Worm (Caenorhabditis elegans): Measurements from ENCODE around the gene lgc-58.

lgc-58 gene

DNA sequence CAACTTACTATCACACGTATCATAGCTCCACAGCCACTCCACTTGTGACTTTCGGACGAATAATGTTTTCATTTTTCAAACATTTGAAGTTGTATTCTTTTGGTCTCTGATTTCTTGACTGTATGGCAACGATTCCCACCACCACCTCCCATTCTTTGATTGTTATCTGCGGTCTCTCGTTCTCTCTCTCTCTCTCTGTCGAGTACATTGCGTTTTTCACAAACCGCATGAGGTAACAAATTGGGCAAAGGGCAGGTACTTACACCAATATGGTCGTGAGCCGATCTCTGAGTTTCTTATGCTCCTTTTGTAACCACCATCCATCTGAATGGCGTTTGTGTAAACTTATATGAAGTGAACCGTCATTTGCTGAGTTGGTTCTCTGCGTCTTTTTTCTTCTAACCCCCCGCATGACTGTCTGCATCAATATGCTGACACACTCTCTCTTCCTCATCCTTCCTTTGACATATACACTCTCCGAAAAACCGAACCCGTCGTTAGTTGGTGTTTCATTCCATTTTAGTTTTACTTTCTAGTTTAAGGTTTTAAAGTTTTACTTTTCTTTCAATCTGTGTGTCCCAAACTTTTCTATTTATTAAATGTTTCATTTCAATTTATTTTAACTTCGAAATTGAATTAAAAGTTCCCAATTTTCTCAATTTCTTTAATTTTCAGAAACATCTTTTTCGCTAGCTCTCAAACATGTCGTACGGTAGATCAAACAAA, 17.6 kb upstream of the lgc-58 start, which contains the start of gene gln-1:
gln-1 (plus strand) TSS at position 676 of the 726 bp plus-strand sequence.
- TF ChIP-seq cebp-1 (GFP tag; IDR thresholded peaks at IDR 0.05) (no peak), cebp-1 (tag; optimal IDR thresholded peaks at IDR 0.05) (peak; percentile 46), ceh-91 (GFP tag; IDR thresholded peaks at IDR 0.05) (no peak), ZK185.1 (tag; optimal IDR thresholded peaks at IDR 0.05; ENCODE audit: poor library complexity, severe bottlenecking) (peak; percentile 4), nhr-90 (tag; optimal IDR thresholded peaks at IDR 0.05) (peak; percentile 35), lin-40 (tag; optimal IDR thresholded peaks at IDR 0.05) (no peak), dox-1 (GFP tag; IDR thresholded peaks at IDR 0.05) (0 out of 2 replicates have a peak, but pooled peaks have one; percentile 53), zfh-2 (GFP tag; conservative IDR thresholded peaks at IDR 0.05) (peak; percentile 34; the same call in 1 of the 2 replicates), let-607 (tag; optimal IDR thresholded peaks at IDR 0.05) (peak; percentile 16 to 34), madf-10 (tag; optimal IDR thresholded peaks at IDR 0.05) (peak; percentile 5), nhr-80 (tag; optimal IDR thresholded peaks at IDR 0.05) (peak; percentile 95), egl-18 (GFP tag; IDR thresholded peaks at IDR 0.05) (no peak), nfyb-1 (GFP tag; IDR thresholded peaks at IDR 0.05) (no peak), hmg-1.2 (GFP tag; IDR thresholded peaks at IDR 0.05) (peak; percentile 35; the same call in 1 of the 2 replicates)

DNA sequence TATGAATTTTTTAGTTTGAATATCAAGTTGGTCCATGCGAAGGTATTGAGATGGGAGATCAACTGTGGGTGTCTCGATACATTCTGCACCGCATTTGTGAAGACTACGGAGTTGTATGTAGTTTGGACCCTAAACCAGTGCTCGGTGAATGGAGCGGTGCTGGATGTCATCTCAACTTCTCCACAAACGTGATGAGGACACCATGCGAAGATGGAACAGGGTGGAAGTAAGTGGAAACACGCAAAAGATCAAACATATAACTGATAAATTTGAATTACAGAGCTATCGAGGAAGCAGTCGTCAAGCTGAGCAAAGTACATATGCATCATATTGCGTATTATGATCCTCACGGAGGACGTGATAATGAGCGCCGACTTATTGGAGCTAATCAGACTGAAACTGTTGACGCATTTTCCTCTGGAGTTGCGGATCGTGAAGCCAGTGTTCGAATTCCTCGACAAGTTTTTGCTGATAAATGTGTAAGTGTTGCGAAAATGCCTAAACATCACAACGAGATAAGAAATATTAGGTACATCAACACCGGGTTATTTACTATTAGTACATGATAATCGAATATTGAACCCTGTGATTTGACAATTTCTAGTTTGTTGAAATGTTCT, 16.0 kb upstream of the lgc-58 start:
- TF ChIP-seq hlh-26 (GFP tag; conservative IDR thresholded peaks at IDR 0.05), result no peak
- peak; percentile 7 for TF ChIP-seq madf-10 (tag; optimal IDR thresholded peaks at IDR 0.05)
- no peak for TF ChIP-seq ceh-91 (GFP tag; IDR thresholded peaks at IDR 0.05)
- no peak for TF ChIP-seq F22D6.2 (tag; optimal IDR thresholded peaks at IDR 0.05)
- no peak for TF ChIP-seq mel-28 (tag; optimal IDR thresholded peaks at IDR 0.05; ENCODE audit: borderline replicate concordance)
- no peak for TF ChIP-seq F55B11.4 (tag; optimal IDR thresholded peaks at IDR 0.05; ENCODE audit: borderline replicate concordance, insufficient read depth)
- TF ChIP-seq ekl-4 (GFP tag; IDR thresholded peaks at IDR 0.05), result no peak
- no peak for TF ChIP-seq F23B12.7 (tag; optimal IDR thresholded peaks at IDR 0.05; ENCODE audit: insufficient read depth)
- no peak for TF ChIP-seq him-1 (tag; optimal IDR thresholded peaks at IDR 0.05)
- TF ChIP-seq nhr-80 (tag; optimal IDR thresholded peaks at IDR 0.05), result peak; percentile 82

DNA sequence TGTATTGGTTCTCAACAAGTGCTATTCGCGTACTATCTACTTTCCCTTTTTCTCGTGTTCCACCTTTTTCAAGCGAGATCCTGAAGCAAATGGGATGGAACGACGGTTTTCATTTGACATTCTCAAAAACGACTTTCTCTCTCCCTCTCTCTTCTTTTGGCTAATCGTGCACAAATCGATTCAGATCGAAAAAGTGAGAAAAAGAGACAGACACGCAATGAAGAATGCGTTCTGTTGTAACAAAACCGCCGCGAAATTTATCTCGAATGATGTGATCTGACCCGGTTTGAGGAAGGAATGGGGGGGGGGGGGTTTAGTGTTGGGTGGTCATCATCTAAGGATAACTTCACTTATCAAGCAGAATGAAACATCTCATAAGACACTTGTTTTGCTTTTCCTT, 10.9 kb upstream of the lgc-58 start:
- no peak for TF ChIP-seq cebp-1 (GFP tag; IDR thresholded peaks at IDR 0.05)
- no peak for TF ChIP-seq cebp-1 (tag; optimal IDR thresholded peaks at IDR 0.05)
- no peak for TF ChIP-seq hlh-26 (GFP tag; conservative IDR thresholded peaks at IDR 0.05)
- no peak for TF ChIP-seq F57A8.1 (GFP tag; optimal IDR thresholded peaks at IDR 0.05)
- TF ChIP-seq Y95B8A.8 (GFP tag; IDR thresholded peaks at IDR 0.05), result no peak
- TF ChIP-seq egl-18 (GFP tag; IDR thresholded peaks at IDR 0.05), result no peak
- TF ChIP-seq Y53F4B.3 (GFP tag; IDR thresholded peaks at IDR 0.05), result no peak
- TF ChIP-seq bed-2 (GFP tag; IDR thresholded peaks at IDR 0.05), result no peak
- TF ChIP-seq dox-1 (GFP tag; IDR thresholded peaks at IDR 0.05), result no peak
- no peak for TF ChIP-seq pha-4 (tag; optimal IDR thresholded peaks at IDR 0.05)
- TF ChIP-seq mxl-1 (tag; optimal IDR thresholded peaks at IDR 0.05), result no peak
- TF ChIP-seq ceh-27 (GFP tag; optimal IDR thresholded peaks at IDR 0.05), result no peak
- TF ChIP-seq nhr-80 (tag; optimal IDR thresholded peaks at IDR 0.05), result no peak
- TF ChIP-seq tbx-9 (tag; optimal IDR thresholded peaks at IDR 0.05; ENCODE audit: borderline replicate concordance), result no peak

DNA sequence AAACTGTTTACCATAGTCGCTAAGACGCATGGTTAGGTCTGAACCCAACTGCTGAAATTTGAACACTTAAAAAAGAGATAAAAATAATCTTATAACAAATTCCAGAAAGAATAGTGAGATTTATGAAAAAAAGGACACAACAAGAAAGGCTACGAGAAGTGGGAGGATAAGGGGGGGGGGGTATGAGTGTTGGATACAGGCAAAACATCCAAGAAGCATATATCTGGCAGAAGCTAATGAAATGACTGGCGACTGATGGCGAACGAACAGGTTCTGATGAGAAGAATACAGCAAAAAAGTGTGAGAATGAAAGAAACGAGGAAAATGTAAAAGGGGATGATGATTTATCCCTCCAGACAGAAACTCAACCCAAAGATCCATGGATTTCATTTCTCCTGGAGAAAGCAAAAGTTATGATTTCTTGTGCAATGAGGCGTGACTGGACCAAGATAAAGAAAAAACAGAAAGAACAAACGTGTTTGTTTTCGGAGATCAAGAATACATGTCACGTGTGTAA, 9.3 kb upstream of the lgc-58 start, which contains the start of gene ptr-4:
ptr-4 (minus strand) TSS at position 51 of the 517 bp plus-strand sequence.
- TF ChIP-seq B0261.1 (tag; optimal IDR thresholded peaks at IDR 0.05) (no peak), attf-6 (GFP tag; IDR thresholded peaks at IDR 0.05) (no peak), F55B11.4 (tag; optimal IDR thresholded peaks at IDR 0.05; ENCODE audit: borderline replicate concordance, insufficient read depth) (no peak), F33H1.4 (GFP tag; IDR thresholded peaks at IDR 0.05) (no peak), aptf-2 (GFP tag; conservative IDR thresholded peaks at IDR 0.05) (no peak), zim-3 (tag; optimal IDR thresholded peaks at IDR 0.05) (no peak), cebp-2 (GFP tag; IDR thresholded peaks at IDR 0.05) (no peak), F37B4.10 (GFP tag; IDR thresholded peaks at IDR 0.05) (no peak), pha-4 (tag; optimal IDR thresholded peaks at IDR 0.05) (no peak), nfya-1 (tag; optimal IDR thresholded peaks at IDR 0.05; ENCODE audit: borderline replicate concordance, insufficient read depth) (no peak), egl-18 (GFP tag; IDR thresholded peaks at IDR 0.05) (no peak)

Data from whole organism, young adult.